Worm (Caenorhabditis elegans) whole organism, late embryonic: ENCODE data around the gene fkh-5.

Source experiments
- Y22D7AL.16 ChIP-seq: sonication (generic microtip); optimal IDR thresholded peaks from 2 replicates; lab custom pipeline; 2016; ENCODE audit warnings: missing genetic modification characterization, missing compliant biosample characterization
- ama-1 ChIP-seq: fragments of 150-350 bp; optimal IDR thresholded peaks from 2 replicates; lab custom pipeline; 2014
- pha-4 ChIP-seq: fragments of 150-350 bp; optimal IDR thresholded peaks from 2 replicates; lab custom pipeline; 2018; ENCODE audit warnings: missing biosample characterization, missing genetic modification reagents, missing genetic modification characterization

ce11 chrIII:4796039-4796438 lies 48.4 kb upstream of the fkh-5 start:
- TF ChIP-seq ama-1 (lab: Kevin White, UChicago), result no peak
- no peak for TF ChIP-seq Y22D7AL.16 (tag; lab: Kevin White, UChicago)
- no peak for TF ChIP-seq pha-4 (tag; lab: Kevin White, UChicago)
